Worm (Caenorhabditis elegans) whole organism, L1 larva: ENCODE measurements around the gene B0564.2.

Experiments
- C16A3.4 ChIP-seq: fragments of 150-350 bp; optimal IDR thresholded peaks from 2 replicates; lab custom pipeline; 2014; ENCODE audit warnings: missing biosample characterization, missing genetic modification characterization
- aly-2 ChIP-seq: fragments of 150-350 bp; optimal IDR thresholded peaks from 2 replicates; lab custom pipeline; 2014; ENCODE audit warnings: missing biosample characterization, missing genetic modification characterization
- ceh-63 ChIP-seq: fragments of 200-800 bp; sonication (Bioruptor generic); optimal IDR thresholded peaks from 2 replicates; lab custom pipeline; 2018; ENCODE audit warnings: mild to moderate bottlenecking, missing genetic modification characterization, missing compliant biosample characterization
- ceh-8 ChIP-seq: fragments of 200-800 bp; sonication (Bioruptor generic); optimal IDR thresholded peaks from 2 replicates; lab custom pipeline; 2018; ENCODE audit warnings: mild to moderate bottlenecking, missing genetic modification characterization, moderate library complexity, missing compliant biosample characterization
- ceh-82 ChIP-seq, 3 experiments: fragments of 150-350 bp in 1 of 3; sonication (generic microtip) in 2 of 3; optimal IDR thresholded peaks; 2 replicates each; lab custom pipeline; 2014 to 2017; ENCODE audit warnings: missing biosample characterization in 3 of 3, missing genetic modification characterization in 3 of 3
- ceh-88 ChIP-seq: fragments of 200-800 bp; sonication (Bioruptor generic); IDR thresholded peaks from 2 replicates; pipeline ENCODE4 v1.3.6; 2022; ENCODE audit warnings: missing genetic modification characterization, missing compliant biosample characterization
- ceh-90 ChIP-seq: sonication (generic microtip); optimal IDR thresholded peaks from 2 replicates; lab custom pipeline; 2016; ENCODE audit warnings: missing genetic modification characterization, missing compliant biosample characterization
- egl-27 ChIP-seq, 2 experiments: fragments of 150-350 bp in 1 of 2; sonication (generic microtip); optimal IDR thresholded peaks; 3 replicates each; lab custom pipeline; 2017 to 2018; ENCODE audit warnings: missing biosample characterization in 2 of 2, missing genetic modification characterization in 2 of 2, missing genetic modification reagents in 2 of 2
- ets-5 ChIP-seq: fragments of 200-800 bp; sonication (Bioruptor generic); IDR thresholded peaks from 2 replicates; pipeline ENCODE4 v1.3.6; 2022; ENCODE audit warnings: missing genetic modification characterization, missing compliant biosample characterization
- fos-1 ChIP-seq: fragments of 150-350 bp; optimal IDR thresholded peaks from 2 replicates; lab custom pipeline; 2014; ENCODE audit warnings: missing biosample characterization, missing genetic modification characterization
- grh-1 ChIP-seq: fragments of 200-800 bp; sonication (Bioruptor generic); IDR thresholded peaks from 2 replicates; pipeline ENCODE4 v1.3.6; 2022; ENCODE audit warnings: missing genetic modification reagents, missing genetic modification characterization, missing compliant biosample characterization
- hpl-2 ChIP-seq: fragments of 150-350 bp; optimal IDR thresholded peaks from 2 replicates; lab custom pipeline; 2014; ENCODE audit warnings: missing biosample characterization, missing genetic modification reagents, missing genetic modification characterization
- isw-1 ChIP-seq: fragments of 200-800 bp; sonication (Bioruptor generic); IDR thresholded peaks from 2 replicates; pipeline ENCODE4 v1.3.6; 2022; ENCODE audit warnings: missing genetic modification characterization, missing compliant biosample characterization
- lin-14 ChIP-seq: fragments of 200-800 bp; sonication (Bioruptor generic); optimal IDR thresholded peaks from 2 replicates; lab custom pipeline; 2018; ENCODE audit warnings: mild to moderate bottlenecking, missing genetic modification characterization, moderate library complexity, missing compliant biosample characterization
- lin-15B ChIP-seq: fragments of 150-350 bp; sonication (generic microtip); optimal IDR thresholded peaks from 3 replicates; lab custom pipeline; 2014; ENCODE audit warnings: missing biosample characterization, missing genetic modification characterization
- lir-3 ChIP-seq: sonication (generic microtip); optimal IDR thresholded peaks from 2 replicates; lab custom pipeline; 2016; ENCODE audit warnings: mild to moderate bottlenecking, missing genetic modification characterization, moderate library complexity, missing compliant biosample characterization; ENCODE audit not compliant: poor library complexity
- lsy-2 ChIP-seq, 2 experiments: fragments of 150-350 bp; optimal IDR thresholded peaks; 2 replicates each; lab custom pipeline; 2014; ENCODE audit warnings: missing biosample characterization in 2 of 2, missing genetic modification characterization in 2 of 2
- nhr-11 ChIP-seq: fragments of 150-350 bp; optimal IDR thresholded peaks from 2 replicates; lab custom pipeline; 2014; ENCODE audit warnings: missing biosample characterization, missing genetic modification characterization
- nhr-12 ChIP-seq: sonication (generic microtip); optimal IDR thresholded peaks from 2 replicates; lab custom pipeline; 2017; ENCODE audit warnings: missing biosample characterization, missing genetic modification characterization
- nhr-20 ChIP-seq: sonication (generic microtip); optimal IDR thresholded peaks from 2 replicates; lab custom pipeline; 2016; ENCODE audit warnings: mild to moderate bottlenecking, missing genetic modification characterization, missing compliant biosample characterization
- nhr-237 ChIP-seq: fragments of 150-350 bp; optimal IDR thresholded peaks from 2 replicates; lab custom pipeline; 2014; ENCODE audit warnings: missing biosample characterization, missing genetic modification characterization
- nhr-28 ChIP-seq: fragments of 150-350 bp; optimal IDR thresholded peaks from 2 replicates; lab custom pipeline; 2014; ENCODE audit warnings: missing biosample characterization, missing genetic modification characterization
- nhr-47 ChIP-seq: sonication (generic microtip); optimal IDR thresholded peaks from 2 replicates; lab custom pipeline; 2016; ENCODE audit warnings: mild to moderate bottlenecking, missing genetic modification characterization, moderate library complexity, missing compliant biosample characterization
- nhr-76 ChIP-seq: sonication (generic microtip); optimal IDR thresholded peaks from 2 replicates; lab custom pipeline; 2017; ENCODE audit warnings: missing biosample characterization, missing genetic modification characterization
- nhr-85 ChIP-seq: sonication (generic microtip); peaks from one replicate; lab custom pipeline; 2016; ENCODE audit warnings: missing genetic modification characterization, inconsistent platforms, missing compliant biosample characterization
- nhr-90 ChIP-seq: sonication (generic microtip); optimal IDR thresholded peaks from 2 replicates; lab custom pipeline; 2016; ENCODE audit warnings: mild to moderate bottlenecking, missing genetic modification characterization, missing compliant biosample characterization; ENCODE audit not compliant: poor library complexity
- skn-1 ChIP-seq: fragments of 150-350 bp; optimal IDR thresholded peaks from 2 replicates; lab custom pipeline; 2014; ENCODE audit warnings: missing biosample characterization, missing genetic modification characterization
- swsn-7 ChIP-seq: sonication (generic microtip); optimal IDR thresholded peaks from 2 replicates; lab custom pipeline; 2016; ENCODE audit warnings: missing genetic modification characterization, missing compliant biosample characterization
- tlp-1 ChIP-seq: fragments of 150-350 bp; optimal IDR thresholded peaks from 2 replicates; lab custom pipeline; 2014; ENCODE audit warnings: missing biosample characterization, missing genetic modification characterization
- unc-130 ChIP-seq: fragments of 150-350 bp; optimal IDR thresholded peaks from 2 replicates; lab custom pipeline; 2017; ENCODE audit warnings: missing biosample characterization, missing genetic modification characterization, inconsistent platforms
- unc-86 ChIP-seq: sonication (generic microtip); optimal IDR thresholded peaks from 2 replicates; lab custom pipeline; 2016; ENCODE audit warnings: missing genetic modification characterization, missing compliant biosample characterization
- unc-98 ChIP-seq: fragments of 200-800 bp; sonication (Bioruptor generic); IDR thresholded peaks from 2 replicates; pipeline ENCODE4 v1.3.6; 2022; ENCODE audit warnings: missing genetic modification characterization, missing compliant biosample characterization
- vab-15 ChIP-seq: sonication (generic microtip); optimal IDR thresholded peaks from 2 replicates; lab custom pipeline; 2017; ENCODE audit warnings: missing genotype, mild to moderate bottlenecking, missing genetic modification characterization, missing compliant biosample characterization
- xbp-1 ChIP-seq: sonication (generic microtip); optimal IDR thresholded peaks from 2 replicates; lab custom pipeline; 2016; ENCODE audit warnings: missing genetic modification characterization, missing compliant biosample characterization
- zag-1 ChIP-seq: fragments of 150-350 bp; optimal IDR thresholded peaks from 2 replicates; lab custom pipeline; 2014; ENCODE audit warnings: missing biosample characterization, missing genetic modification characterization
- ztf-11 ChIP-seq, 2 experiments: sonication (generic microtip); optimal IDR thresholded peaks; 2 replicates each; lab custom pipeline; 2016 to 2017; ENCODE audit warnings: missing genetic modification characterization in 2 of 2, missing biosample characterization in 1 of 2, missing compliant biosample characterization in 1 of 2
- ztf-4 ChIP-seq: fragments of 150-350 bp; optimal IDR thresholded peaks from 2 replicates; lab custom pipeline; 2014; ENCODE audit warnings: missing biosample characterization, missing genetic modification characterization

B0564.2 gene

ce11 chrIV:13107359-13107758, at the start of gene B0564.2:
Gene B0564.2, plus strand, starts transcription at chrIV:13107659.
- TF ChIP-seq C16A3.4 (no peak), nhr-20 (tag; lab: Kevin White, UChicago) (no peak), nhr-28 (tag; lab: Kevin White, UChicago) (no peak), lin-14 (no peak), nhr-76 (no peak), ceh-88 (no peak), nhr-12 (no peak), egl-27 (tag; optimal IDR thresholded peaks at IDR 0.05; lab: Kevin White, UChicago) (no peak)
- TF ChIP-seq, all 84 proteins: peak for 0

DNA sequence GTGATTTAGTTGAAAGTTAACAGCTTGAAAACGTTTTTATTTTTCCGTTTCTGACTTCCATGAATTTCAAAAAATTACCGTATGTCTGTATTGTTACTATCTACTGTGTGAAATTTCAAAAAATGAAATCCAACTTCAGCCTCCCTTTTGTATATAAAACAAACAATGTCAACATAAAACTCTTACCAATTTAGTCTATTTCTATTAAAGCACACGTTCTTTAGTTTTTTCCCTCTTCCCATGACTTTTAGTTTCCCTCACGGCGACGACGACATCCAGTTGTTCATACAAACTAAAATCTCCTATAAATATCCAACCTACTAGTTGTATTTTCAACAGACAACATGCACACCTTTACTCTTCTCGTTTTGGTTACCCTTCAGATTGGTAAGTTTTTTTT, 48.2 kb upstream of the B0564.2 start, which contains the start of gene scl-3:
scl-3 (plus strand) TSS at position 301 of the 400 bp plus-strand sequence.
- TF ChIP-seq fos-1 (tag; lab: Kevin White, UChicago) (no peak), vab-15 (tag; lab: Kevin White, UChicago) (no peak), lir-3 (tag; lab: Kevin White, UChicago) (no peak), ets-5 (GFP tag; lab: Robert Waterston, UW) (no peak), nhr-20 (tag; lab: Kevin White, UChicago) (no peak), unc-130 (no peak)

ce11 chrIV:13063714-13064113, 43.7 kb upstream of the B0564.2 start, which contains the start of gene scl-5:
Gene scl-5, plus strand, starts transcription at chrIV:13064014.
- TF ChIP-seq nhr-90 (no peak), ceh-63 (GFP tag; lab: Kevin White, UChicago) (no peak), ztf-11 (tag; optimal IDR thresholded peaks at IDR 0.05; lab: Kevin White, UChicago) (no peak), ceh-90 (tag; lab: Kevin White, UChicago) (no peak), unc-98 (GFP tag; lab: Robert Waterston, UW) (no peak), nhr-85 (no peak), tlp-1 (tag; lab: Kevin White, UChicago) (no peak), ceh-88 (no peak), zag-1 (tag; lab: Kevin White, UChicago) (no peak), isw-1 (GFP tag; lab: Robert Waterston, UW) (no peak), ets-5 (GFP tag; lab: Robert Waterston, UW) (no peak), ztf-4 (tag; lab: Kevin White, UChicago) (no peak), ceh-8 (GFP tag; lab: Kevin White, UChicago) (no peak), egl-27 (tag; optimal IDR thresholded peaks at IDR 0.05; lab: Kevin White, UChicago) (no peak), lin-15B (tag; lab: Kevin White, UChicago) (no peak), nhr-12 (no peak)

DNA sequence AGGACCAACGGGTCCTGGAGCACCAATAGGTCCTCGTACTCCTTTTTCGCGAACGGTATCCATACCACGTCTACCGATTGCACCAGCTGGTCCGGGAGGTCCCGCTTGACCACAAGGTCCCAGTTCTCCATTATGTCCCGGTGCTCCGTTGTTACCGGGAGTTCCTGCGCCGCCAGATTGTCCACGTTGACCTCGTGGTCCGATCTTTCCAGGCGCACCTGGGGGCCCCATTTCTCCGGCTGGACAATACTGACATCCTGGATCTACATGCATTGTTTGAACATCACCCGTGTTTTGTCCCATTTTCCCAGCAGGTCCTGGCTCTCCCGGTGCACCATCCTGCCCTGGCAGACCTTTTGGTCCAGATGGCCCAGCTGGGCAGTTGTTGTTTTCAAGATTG, 41.4 kb upstream of the B0564.2 start:
- no peak for TF ChIP-seq tlp-1 (tag; lab: Kevin White, UChicago)
- no peak for TF ChIP-seq ceh-82 (tag; optimal IDR thresholded peaks at IDR 0.05; lab: Kevin White, UChicago)
- TF ChIP-seq nhr-237 (tag; lab: Kevin White, UChicago) = no peak
- TF ChIP-seq nhr-11 (tag; lab: Kevin White, UChicago) = no peak
- TF ChIP-seq lsy-2 (tag; optimal IDR thresholded peaks at IDR 0.05; lab: Kevin White, UChicago) = no peak
- no peak for TF ChIP-seq skn-1
- TF ChIP-seq aly-2 (tag; lab: Kevin White, UChicago) = no peak
- no peak for TF ChIP-seq hpl-2 (GFP tag; lab: Kevin White, UChicago)
- TF ChIP-seq nhr-76 = no peak
- TF ChIP-seq zag-1 (tag; lab: Kevin White, UChicago) = no peak
- TF ChIP-seq ztf-11 (tag; optimal IDR thresholded peaks at IDR 0.05; lab: Kevin White, UChicago) = no peak
- TF ChIP-seq fos-1 (tag; lab: Kevin White, UChicago) = no peak
- TF ChIP-seq unc-86 (tag; lab: Kevin White, UChicago) = no peak
- no peak for TF ChIP-seq xbp-1 (tag; lab: Kevin White, UChicago)
- no peak for TF ChIP-seq swsn-7 (tag; lab: Kevin White, UChicago)
- TF ChIP-seq egl-27 (tag; optimal IDR thresholded peaks at IDR 0.05; lab: Kevin White, UChicago) = no peak
- TF ChIP-seq grh-1 = no peak
- no peak for TF ChIP-seq nhr-28 (tag; lab: Kevin White, UChicago)
- TF ChIP-seq ztf-4 (tag; lab: Kevin White, UChicago) = no peak
- no peak for TF ChIP-seq nhr-47 (tag; lab: Kevin White, UChicago)
